Fruit fly (Drosophila melanogaster) whole organism, larva: ENCODE results near the gene ImpE2.
A peak's percentile ranks its signal among the peaks of the same experiment; 100 is the strongest.

Experiments
- noc ChIP-seq: fragments of 200-800 bp; sonication (Bioruptor generic); optimal IDR thresholded peaks from 3 replicates; lab custom pipeline; 2019; ENCODE audit warnings: missing biosample characterization, mild to moderate bottlenecking, missing genetic modification characterization, moderate library complexity

Gene ImpE2

DNA sequence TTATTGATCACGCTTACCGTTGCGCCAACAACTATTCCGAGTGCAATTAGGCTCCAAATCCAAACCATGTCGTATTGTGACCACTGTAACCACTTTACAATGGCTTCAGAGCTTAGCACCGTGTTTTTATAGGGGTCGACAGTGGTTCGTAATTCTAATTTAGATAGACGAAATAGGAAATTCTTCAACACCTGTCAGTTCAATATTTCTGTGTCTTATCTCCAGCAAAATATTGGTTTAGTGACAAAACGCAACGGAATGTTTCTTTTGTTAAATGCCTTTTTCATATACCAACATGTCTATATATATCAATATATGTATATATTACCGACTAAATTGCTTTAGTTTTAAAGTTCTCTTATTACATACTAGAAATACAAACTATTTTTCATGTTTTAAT lies 27.9 kb downstream of the ImpE2 start, which contains the start of gene CG43074:
CG43074 (minus strand) TSS at position 101 of the 400 bp plus-strand sequence.
- TF ChIP-seq noc (tag; lab: Kevin White, UChicago) = no peak

DNA sequence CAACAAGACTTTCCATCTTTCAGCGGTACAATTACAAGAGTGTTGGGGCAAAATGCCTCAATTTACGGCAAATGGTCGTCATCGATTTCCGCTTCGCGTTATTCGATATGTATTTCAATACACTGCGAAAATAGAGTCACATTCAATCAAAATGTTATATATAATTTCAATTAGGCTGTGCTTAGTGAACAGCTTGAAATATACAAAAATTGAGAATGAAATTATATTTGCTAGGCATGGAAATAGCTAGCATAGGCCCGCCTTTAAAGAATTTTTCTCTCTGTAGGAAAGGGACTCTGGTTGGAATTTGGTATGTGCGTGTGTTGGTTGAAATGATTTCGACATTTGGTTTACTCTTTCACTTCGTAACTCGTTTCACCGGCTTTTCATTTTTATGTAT lies 32.9 kb downstream of the ImpE2 start:
- TF ChIP-seq noc (tag; lab: Kevin White, UChicago) = no peak

DNA sequence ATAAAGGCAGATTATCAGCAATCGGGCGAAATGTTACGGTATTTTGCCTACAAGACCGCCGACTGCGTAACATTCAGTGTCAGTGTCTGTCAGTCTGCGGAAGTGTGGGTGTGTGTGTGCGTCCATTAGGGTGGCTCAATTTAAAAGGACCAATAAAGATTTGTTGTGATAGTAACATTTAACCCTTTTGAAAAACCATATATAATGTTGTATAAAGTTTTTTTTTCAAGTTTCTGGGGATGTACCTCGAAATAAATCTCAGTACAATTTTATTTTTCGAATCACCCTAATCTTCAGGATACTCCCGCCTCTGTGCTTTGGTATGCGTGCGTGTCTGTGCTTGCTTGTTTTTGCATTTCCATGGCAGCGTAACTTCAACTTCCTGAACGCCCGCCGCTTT lies 39.7 kb downstream of the ImpE2 start:
- no peak for TF ChIP-seq noc (tag; lab: Kevin White, UChicago)

DNA sequence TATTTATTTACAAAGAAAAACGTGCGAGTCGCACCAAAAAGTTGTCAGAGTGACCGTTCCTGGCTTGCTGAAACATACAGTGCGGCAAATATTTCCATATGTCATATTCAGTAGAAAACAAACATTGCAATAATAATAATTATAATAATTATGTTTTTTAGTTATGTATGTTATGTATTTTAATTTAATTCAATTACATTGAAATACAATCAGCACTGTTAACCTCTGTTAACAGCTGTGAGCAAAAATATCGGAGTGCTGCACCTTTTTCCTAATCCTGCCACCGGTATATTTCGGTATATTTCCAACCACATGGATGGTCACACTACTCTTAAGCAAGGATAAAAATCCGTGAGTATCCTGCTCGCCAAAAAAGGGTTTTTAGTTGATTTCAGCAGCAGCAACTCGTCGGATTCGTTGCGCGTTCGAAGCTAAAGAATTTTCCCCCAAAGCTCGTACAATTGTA lies 40.4 kb downstream of the ImpE2 start, which contains the start of the genes CG32267 and CG42324:
CG32267 (minus strand) TSS at position 51 of the 466 bp plus-strand sequence.
CG42324 (plus strand) TSS at position 385 of the 466 bp plus-strand sequence.
- no peak for TF ChIP-seq noc (tag; lab: Kevin White, UChicago)

DNA sequence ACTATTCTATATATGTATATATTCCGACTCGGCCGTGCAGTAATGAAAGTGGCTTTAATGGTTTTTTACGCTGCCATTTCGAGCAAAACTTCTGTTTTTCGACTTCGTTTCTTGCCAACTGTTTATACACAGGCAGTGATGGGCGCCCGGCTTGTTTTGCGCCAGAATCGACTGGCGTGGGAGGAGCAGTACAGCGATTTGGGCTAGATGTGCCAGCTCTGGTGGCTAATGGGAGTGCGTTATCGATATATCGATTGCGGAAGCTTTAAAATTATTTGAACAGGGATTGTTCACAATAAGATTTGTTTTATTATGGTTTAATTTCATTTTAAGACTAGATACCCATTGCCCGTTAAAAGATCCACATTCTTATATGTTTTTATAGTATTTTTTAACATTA lies 41.3 kb downstream of the ImpE2 start, which contains the start of gene CG14971:
CG14971 (minus strand) TSS at position 136 of the 400 bp plus-strand sequence.
- TF ChIP-seq noc (tag; lab: Kevin White, UChicago) = peak; percentile 44

DNA sequence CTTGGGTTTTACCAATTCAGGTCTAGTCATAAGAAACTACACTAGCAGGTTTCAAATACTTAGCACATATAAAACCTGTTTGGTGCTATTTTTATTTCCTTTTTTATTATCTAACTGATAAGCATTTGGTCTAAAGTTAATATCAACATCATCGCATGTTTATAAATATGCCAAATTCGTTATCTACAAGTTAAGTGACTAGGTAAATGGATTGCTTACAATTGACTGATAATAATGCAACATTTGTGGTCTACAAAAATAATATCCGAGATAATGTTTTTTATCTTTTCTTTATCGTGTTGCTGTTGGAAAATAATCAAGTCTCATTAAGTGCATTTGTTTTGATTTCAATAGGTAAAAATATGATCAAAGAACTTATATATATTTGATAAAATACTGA lies 42.8 kb downstream of the ImpE2 start:
- peak; percentile 17 for TF ChIP-seq noc (tag; lab: Kevin White, UChicago)

DNA sequence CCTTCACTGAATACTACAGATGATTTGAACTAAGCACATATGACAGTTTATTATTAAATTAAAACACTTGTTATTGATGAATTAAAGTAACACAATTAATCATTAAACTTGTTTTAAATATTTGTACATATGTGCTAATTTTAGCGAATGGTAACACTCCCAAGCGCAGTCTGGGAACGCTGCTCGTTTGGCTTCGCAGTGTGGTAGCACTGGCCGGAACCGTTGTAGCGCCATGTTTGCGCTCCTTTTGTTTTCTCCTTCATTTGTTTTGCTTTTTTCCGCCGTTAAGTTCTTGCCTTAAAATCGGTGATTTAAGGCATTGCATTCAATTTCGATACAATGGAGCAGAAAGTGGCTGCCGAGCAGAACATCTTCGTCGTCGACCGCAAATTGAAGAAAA lies 46.3 kb downstream of the ImpE2 start, which contains the start of gene CycJ:
CycJ (plus strand) TSS at position 229 of the 400 bp plus-strand sequence.
- TF ChIP-seq noc (tag; lab: Kevin White, UChicago) = no peak

DNA sequence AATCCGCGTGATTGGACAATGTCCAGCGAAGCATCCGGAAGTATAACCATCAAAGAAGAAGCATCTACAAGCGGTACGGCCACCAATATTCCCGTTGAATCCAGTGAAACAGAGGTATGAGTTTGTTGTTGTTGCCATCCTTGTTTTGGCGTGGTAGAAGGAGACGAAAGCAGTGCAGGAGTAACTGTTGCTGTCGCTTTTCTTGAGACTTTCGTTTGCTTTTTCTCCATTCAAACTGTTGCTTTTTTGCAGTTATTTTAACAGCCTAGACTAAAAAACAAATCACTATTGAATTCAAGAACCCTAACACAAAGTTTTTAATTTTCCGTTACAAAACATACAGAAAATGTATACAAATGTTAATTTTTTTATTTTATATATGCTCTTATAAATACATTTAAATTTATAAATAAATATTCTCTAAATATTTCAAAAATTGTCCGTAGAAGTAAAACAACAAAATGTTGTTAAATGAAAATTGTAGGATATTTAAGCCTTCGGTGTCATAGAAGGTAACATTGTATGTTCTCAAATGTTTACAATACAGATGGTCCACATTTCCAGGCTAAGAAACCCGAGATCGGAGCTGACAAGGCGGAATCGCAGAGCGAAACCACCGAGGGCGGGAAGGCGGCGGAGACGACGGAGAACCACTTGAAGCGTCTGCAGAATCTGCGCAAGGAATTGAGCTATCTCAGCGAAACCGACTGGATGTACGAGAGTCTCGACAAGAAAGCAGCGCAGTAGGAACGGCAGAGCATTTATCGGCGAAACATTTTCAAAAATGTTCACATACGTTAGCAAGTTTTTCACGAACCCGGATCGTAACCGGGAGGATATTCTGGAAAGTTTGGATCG lies 50.7 kb downstream of the ImpE2 start:
- TF ChIP-seq noc (tag; lab: Kevin White, UChicago) = no peak

DNA sequence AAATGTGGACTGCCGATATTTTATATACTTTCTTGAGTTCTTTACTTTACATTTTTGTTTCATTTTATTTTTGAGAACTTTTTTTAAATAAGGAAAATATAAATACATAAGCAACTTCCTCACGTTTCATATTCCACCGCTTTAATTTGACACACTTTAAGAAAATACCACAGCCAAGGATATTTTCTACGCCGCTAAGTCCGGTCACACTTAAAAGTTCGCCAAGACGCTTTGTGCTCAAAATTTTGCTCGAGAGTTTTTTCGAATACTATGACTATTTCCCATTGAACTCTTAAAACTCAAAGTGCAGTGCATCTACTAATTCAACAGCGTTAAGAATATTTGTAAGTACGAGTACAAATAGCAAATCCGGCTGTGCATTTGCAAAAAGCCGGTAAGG lies 51.4 kb downstream of the ImpE2 start, which contains the start of the genes CG46463 and armi:
CG46463 (plus strand) TSS at position 197 of the 400 bp plus-strand sequence.
armi (plus strand) TSS at position 199 of the 400 bp plus-strand sequence.
- no peak for TF ChIP-seq noc (tag; lab: Kevin White, UChicago)
